Worm (Caenorhabditis elegans): Measurements from ENCODE around the gene F40F11.3.

The F40F11.3 gene

DNA sequence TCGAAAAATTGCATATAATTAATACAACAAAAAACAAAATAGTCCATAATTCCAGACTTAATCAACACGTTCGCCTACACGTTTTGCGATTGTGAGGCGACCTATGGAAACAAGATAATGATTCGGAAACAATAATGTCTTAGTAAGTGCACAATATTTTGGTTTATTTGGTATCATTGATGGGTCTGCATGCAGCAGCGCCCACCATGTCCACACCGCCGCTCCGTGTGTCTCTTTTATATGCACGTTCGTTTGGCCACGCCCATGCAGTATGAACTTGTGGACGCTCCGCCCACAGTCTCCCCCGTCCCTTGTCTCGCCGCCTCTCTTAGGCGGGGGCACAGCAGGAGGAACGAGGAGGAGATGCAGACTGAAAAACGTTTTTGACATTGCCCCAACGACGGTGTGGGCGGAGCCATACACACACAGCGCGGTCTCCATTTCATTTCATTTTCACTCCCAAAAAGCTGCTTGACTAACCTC is 429 bp upstream of the F40F11.3 start, which contains the start of gene mig-38 (continued):
- 0 out of 2 replicates have a peak, but pooled peaks have one; percentile 1 for TF ChIP-seq isw-1 (GFP tag; IDR thresholded peaks at IDR 0.05)
- TF ChIP-seq nhr-76 (tag; optimal IDR thresholded peaks at IDR 0.05): no peak
- TF ChIP-seq ztf-4 (tag; optimal IDR thresholded peaks at IDR 0.05): no peak
- TF ChIP-seq vab-15 (tag; optimal IDR thresholded peaks at IDR 0.05): no peak
- TF ChIP-seq lin-14 (GFP tag; optimal IDR thresholded peaks at IDR 0.05): peak; percentile 75
- TF ChIP-seq zip-4 (GFP tag; optimal IDR thresholded peaks at IDR 0.05): no peak
- TF ChIP-seq sox-4 (tag; optimal IDR thresholded peaks at IDR 0.05): peak; percentile 2
- peak; percentile 72 for TF ChIP-seq nhr-47 (tag; optimal IDR thresholded peaks at IDR 0.05)
- TF ChIP-seq unc-130 (tag; optimal IDR thresholded peaks at IDR 0.05): no peak
- TF ChIP-seq skn-1 (tag; optimal IDR thresholded peaks at IDR 0.05): peak; percentile 13
- TF ChIP-seq C34B4.2 (tag; optimal IDR thresholded peaks at IDR 0.05): no peak
- TF ChIP-seq unc-98 (GFP tag; IDR thresholded peaks at IDR 0.05): no peak
- peak; percentile 51 for TF ChIP-seq lir-3 (tag; optimal IDR thresholded peaks at IDR 0.05; ENCODE audit: poor library complexity)
- no peak for TF ChIP-seq ets-5 (GFP tag; IDR thresholded peaks at IDR 0.05)
- TF ChIP-seq pax-3 (tag; optimal IDR thresholded peaks at IDR 0.05): no peak
- no peak for TF ChIP-seq F16B12.6 (tag; optimal IDR thresholded peaks at IDR 0.05)
- peak; percentile 19 for TF ChIP-seq aly-2 (tag; optimal IDR thresholded peaks at IDR 0.05)
- no peak for TF ChIP-seq lin-13 (GFP tag; optimal IDR thresholded peaks at IDR 0.05)
- no peak for TF ChIP-seq pqm-1 (tag; optimal IDR thresholded peaks at IDR 0.05)
- no peak for TF ChIP-seq hlh-17 (GFP tag; optimal IDR thresholded peaks at IDR 0.05; ENCODE audit: borderline replicate concordance)
- TF ChIP-seq tbx-2 (tag; optimal IDR thresholded peaks at IDR 0.05): peak; percentile 14
- TF ChIP-seq lin-39 (tag; optimal IDR thresholded peaks at IDR 0.05): no peak
- peak; percentile 37 to 46 for TF ChIP-seq lin-35 (GFP tag; optimal IDR thresholded peaks at IDR 0.05)
- TF ChIP-seq egl-13 (tag; optimal IDR thresholded peaks at IDR 0.05): peak; percentile 63
- TF ChIP-seq elt-3 (tag; optimal IDR thresholded peaks at IDR 0.05): no peak
- peak in 1 of 3 experiments; percentile 15 for TF ChIP-seq dpl-1 (GFP tag; optimal IDR thresholded peaks at IDR 0.05)
- no peak for TF ChIP-seq nhr-12 (tag; optimal IDR thresholded peaks at IDR 0.05)
- peak; percentile 6 for TF ChIP-seq xbp-1 (tag; optimal IDR thresholded peaks at IDR 0.05)
- TF ChIP-seq fkh-8 (tag; optimal IDR thresholded peaks at IDR 0.05): peak; percentile 62
- no peak for TF ChIP-seq lin-15B (tag; optimal IDR thresholded peaks at IDR 0.05)
- TF ChIP-seq nhr-11 (tag; optimal IDR thresholded peaks at IDR 0.05): no peak
- TF ChIP-seq nhr-90 (tag; optimal IDR thresholded peaks at IDR 0.05; ENCODE audit: poor library complexity): no peak
- no peak for TF ChIP-seq nhr-237 (tag; optimal IDR thresholded peaks at IDR 0.05)
- peak; percentile 51 for TF ChIP-seq snu-23 (GFP tag; optimal IDR thresholded peaks at IDR 0.05)
- peak in 1 of 2 experiments; percentile 43 for TF ChIP-seq mdl-1 (tag; optimal IDR thresholded peaks at IDR 0.05)
- peak; percentile 93 for TF ChIP-seq ama-1 (optimal IDR thresholded peaks at IDR 0.05)
- TF ChIP-seq nhr-71 (tag; optimal IDR thresholded peaks at IDR 0.05): peak; percentile 70
- TF ChIP-seq elt-2 (tag; optimal IDR thresholded peaks at IDR 0.05): peak; percentile 25
- no peak for TF ChIP-seq tlp-1 (tag; optimal IDR thresholded peaks at IDR 0.05)
- peak; percentile 32 for TF ChIP-seq blmp-1 (tag; optimal IDR thresholded peaks at IDR 0.05)
- no peak for TF ChIP-seq ceh-63 (GFP tag; optimal IDR thresholded peaks at IDR 0.05)
- TF ChIP-seq efl-3 (GFP tag; optimal IDR thresholded peaks at IDR 0.05): peak; percentile 48

DNA sequence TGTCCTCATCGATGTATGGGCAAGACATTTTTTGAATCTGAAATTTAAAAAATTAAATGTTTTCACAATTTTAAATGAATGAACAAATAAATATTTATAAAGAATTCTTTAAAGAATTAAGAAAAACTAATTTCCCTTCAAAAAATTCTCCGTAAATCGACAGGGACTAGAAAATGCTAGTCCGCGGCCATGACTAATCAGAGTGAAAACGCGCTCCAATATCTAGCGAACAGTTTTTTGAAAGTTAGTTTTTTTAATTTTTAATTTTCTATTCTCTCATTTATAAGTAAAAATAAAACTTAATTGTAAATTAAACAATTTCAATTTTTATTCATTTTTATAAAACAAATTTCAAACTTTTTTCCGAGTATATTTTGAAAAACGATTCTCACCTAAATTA is 983 bp downstream of the F40F11.3 start:
- peak; percentile 2 for TF ChIP-seq pax-3 (tag; optimal IDR thresholded peaks at IDR 0.05)
- peak in 1 of 3 experiments; percentile 3 for TF ChIP-seq ceh-82 (tag; optimal IDR thresholded peaks at IDR 0.05)
- TF ChIP-seq mdl-1 (tag; optimal IDR thresholded peaks at IDR 0.05): no peak
- TF ChIP-seq ceh-90 (tag; optimal IDR thresholded peaks at IDR 0.05): peak; percentile 89
- peak; percentile 31; the same call in 1 of the 2 replicates for TF ChIP-seq isw-1 (GFP tag; IDR thresholded peaks at IDR 0.05)
- TF ChIP-seq nhr-237 (tag; optimal IDR thresholded peaks at IDR 0.05): no peak
- TF ChIP-seq unc-62 (GFP tag; optimal IDR thresholded peaks at IDR 0.05): no peak
- TF ChIP-seq ets-5 (GFP tag; IDR thresholded peaks at IDR 0.05): no peak
- TF ChIP-seq elt-2 (tag; optimal IDR thresholded peaks at IDR 0.05): no peak
- no peak for TF ChIP-seq tlp-1 (tag; optimal IDR thresholded peaks at IDR 0.05)
- TF ChIP-seq efl-3 (GFP tag; optimal IDR thresholded peaks at IDR 0.05): no peak
- no peak for TF ChIP-seq sup-37 (GFP tag; optimal IDR thresholded peaks at IDR 0.05)
- TF ChIP-seq hpl-2 (GFP tag; optimal IDR thresholded peaks at IDR 0.05): no peak
- TF ChIP-seq ceh-88 (GFP tag; IDR thresholded peaks at IDR 0.05): peak; percentile 33; the same call in 1 of the 2 replicates
- no peak for TF ChIP-seq jun-1 (tag; optimal IDR thresholded peaks at IDR 0.05)
- TF ChIP-seq pqm-1 (tag; optimal IDR thresholded peaks at IDR 0.05): no peak
- no peak for TF ChIP-seq alr-1 (tag; optimal IDR thresholded peaks at IDR 0.05; ENCODE audit: borderline replicate concordance)
- TF ChIP-seq swsn-7 (tag; optimal IDR thresholded peaks at IDR 0.05): peak; percentile 24
- TF ChIP-seq nhr-12 (tag; optimal IDR thresholded peaks at IDR 0.05): no peak
- TF ChIP-seq egl-27 (tag; optimal IDR thresholded peaks at IDR 0.05): no peak

All from whole organism, L1 larva.